Fruit fly (Drosophila melanogaster): ENCODE data around the gene CG5321.
A peak's percentile ranks its signal among the peaks of the same experiment; 100 is the strongest.

Gene CG5321

dm6 chrX:14679189-14679588 lies at the start of gene CG5321:
CG5321 (plus strand) TSS chrX:14679568.
- no peak for TF ChIP-seq br (GFP tag; optimal IDR thresholded peaks at IDR 0.05)
- TF ChIP-seq Abd-B (GFP tag; optimal IDR thresholded peaks at IDR 0.05): no peak
- no peak for TF ChIP-seq GATAd (GFP tag; optimal IDR thresholded peaks at IDR 0.05)
- peak; percentile 32 for TF ChIP-seq Hnf4 (GFP tag; optimal IDR thresholded peaks at IDR 0.05)
- peak; percentile 12 for TF ChIP-seq rgr (GFP tag; optimal IDR thresholded peaks at IDR 0.05)
- peak; percentile 35 for TF ChIP-seq h (GFP tag; optimal IDR thresholded peaks at IDR 0.05)

- TF ChIP-seq HLH106 (tag; optimal IDR thresholded peaks at IDR 0.05): no peak
- no peak for TF ChIP-seq psq (GFP tag; optimal IDR thresholded peaks at IDR 0.05)
- no peak for TF ChIP-seq Vsx2 (GFP tag; optimal IDR thresholded peaks at IDR 0.05; ENCODE audit: partially characterized antibody)
- no peak for TF ChIP-seq Abd-B (GFP tag; optimal IDR thresholded peaks at IDR 0.05)
- TF ChIP-seq pan (optimal IDR thresholded peaks at IDR 0.05): no peak
- TF ChIP-seq tai (GFP tag; optimal IDR thresholded peaks at IDR 0.05): no peak
- TF ChIP-seq Mio (GFP tag; optimal IDR thresholded peaks at IDR 0.05): no peak
- no peak for TF ChIP-seq dmrt93B (GFP tag; optimal IDR thresholded peaks at IDR 0.05)
- TF ChIP-seq sage (GFP tag; optimal IDR thresholded peaks at IDR 0.05): no peak
- TF ChIP-seq Hnf4 (GFP tag; optimal IDR thresholded peaks at IDR 0.05): no peak
- TF ChIP-seq Myc (optimal IDR thresholded peaks at IDR 0.05): no peak
- TF ChIP-seq N (GFP tag; optimal IDR thresholded peaks at IDR 0.05): no peak
- no peak for TF ChIP-seq Dif (GFP tag; optimal IDR thresholded peaks at IDR 0.05; ENCODE audit: partially characterized antibody)
- no peak for TF ChIP-seq CG32264 (GFP tag; optimal IDR thresholded peaks at IDR 0.05)
- no peak for TF ChIP-seq Hr83 (GFP tag; optimal IDR thresholded peaks at IDR 0.05; ENCODE audit: poor library complexity, severe bottlenecking)
- no peak for TF ChIP-seq h (GFP tag; optimal IDR thresholded peaks at IDR 0.05)
- no peak for TF ChIP-seq GATAd (GFP tag; optimal IDR thresholded peaks at IDR 0.05)
- TF ChIP-seq Rel (GFP tag; optimal IDR thresholded peaks at IDR 0.05): no peak
- TF ChIP-seq Rel (tag; optimal IDR thresholded peaks at IDR 0.05): no peak
- TF ChIP-seq CrebA (GFP tag; optimal IDR thresholded peaks at IDR 0.05; ENCODE audit: borderline replicate concordance): no peak
Measured at dm6 chrX:14633168-14633567, 46.2 kb upstream of the CG5321 start.

dm6 chrX:14634224-14634623 lies 45.1 kb upstream of the CG5321 start:
- TF ChIP-seq lola (GFP tag; optimal IDR thresholded peaks at IDR 0.05): no peak
- no peak for TF ChIP-seq CrebA (GFP tag; optimal IDR thresholded peaks at IDR 0.05; ENCODE audit: borderline replicate concordance)
- no peak for TF ChIP-seq CG9705 (GFP tag; optimal IDR thresholded peaks at IDR 0.05)
- no peak for TF ChIP-seq br (GFP tag; optimal IDR thresholded peaks at IDR 0.05)
- TF ChIP-seq Hnf4 (GFP tag; optimal IDR thresholded peaks at IDR 0.05): no peak
- TF ChIP-seq jim (GFP tag; optimal IDR thresholded peaks at IDR 0.05): no peak
- no peak for TF ChIP-seq GATAd (GFP tag; optimal IDR thresholded peaks at IDR 0.05)
- TF ChIP-seq pan (optimal IDR thresholded peaks at IDR 0.05): no peak
- no peak for TF ChIP-seq Hr83 (GFP tag; optimal IDR thresholded peaks at IDR 0.05; ENCODE audit: poor library complexity, severe bottlenecking)
- no peak for TF ChIP-seq rgr (GFP tag; optimal IDR thresholded peaks at IDR 0.05)
- no peak for TF ChIP-seq foxo (GFP tag; optimal IDR thresholded peaks at IDR 0.05)
- no peak for TF ChIP-seq tai (GFP tag; optimal IDR thresholded peaks at IDR 0.05)
- no peak for TF ChIP-seq Mio (GFP tag; optimal IDR thresholded peaks at IDR 0.05)
- TF ChIP-seq dsf (GFP tag; optimal IDR thresholded peaks at IDR 0.05; ENCODE audit: borderline replicate concordance): no peak
- no peak for TF ChIP-seq brk (GFP tag; optimal IDR thresholded peaks at IDR 0.05)
- no peak for TF ChIP-seq N (GFP tag; optimal IDR thresholded peaks at IDR 0.05)
- TF ChIP-seq usp (GFP tag; optimal IDR thresholded peaks at IDR 0.05): no peak

dm6 chrX:14634696-14635095 lies 44.7 kb upstream of the CG5321 start:
- TF ChIP-seq rgr (GFP tag; optimal IDR thresholded peaks at IDR 0.05): no peak
- TF ChIP-seq Sp1 (GFP tag; optimal IDR thresholded peaks at IDR 0.05): no peak
- TF ChIP-seq tai (GFP tag; optimal IDR thresholded peaks at IDR 0.05): no peak
- TF ChIP-seq N (GFP tag; optimal IDR thresholded peaks at IDR 0.05): no peak
- no peak for TF ChIP-seq OdsH (GFP tag; optimal IDR thresholded peaks at IDR 0.05)
- no peak for TF ChIP-seq woc (GFP tag; optimal IDR thresholded peaks at IDR 0.05)
- no peak for TF ChIP-seq Vsx2 (GFP tag; optimal IDR thresholded peaks at IDR 0.05; ENCODE audit: partially characterized antibody)
- no peak for TF ChIP-seq lola (GFP tag; optimal IDR thresholded peaks at IDR 0.05)
- no peak for TF ChIP-seq foxo (GFP tag; optimal IDR thresholded peaks at IDR 0.05)
- TF ChIP-seq sage (GFP tag; optimal IDR thresholded peaks at IDR 0.05): no peak
- TF ChIP-seq CG32264 (GFP tag; optimal IDR thresholded peaks at IDR 0.05): no peak
- no peak for TF ChIP-seq CrebA (GFP tag; optimal IDR thresholded peaks at IDR 0.05; ENCODE audit: borderline replicate concordance)
- TF ChIP-seq Rel (GFP tag; optimal IDR thresholded peaks at IDR 0.05): no peak
- no peak for TF ChIP-seq Rel (tag; optimal IDR thresholded peaks at IDR 0.05)
- no peak for TF ChIP-seq jim (GFP tag; optimal IDR thresholded peaks at IDR 0.05)
- no peak for TF ChIP-seq CG9705 (GFP tag; optimal IDR thresholded peaks at IDR 0.05)
- TF ChIP-seq Hnf4 (GFP tag; optimal IDR thresholded peaks at IDR 0.05): no peak
- TF ChIP-seq pan (optimal IDR thresholded peaks at IDR 0.05): no peak
- TF ChIP-seq dmrt93B (GFP tag; optimal IDR thresholded peaks at IDR 0.05): no peak
